Fruit fly (Drosophila melanogaster) whole organism, pupa: Measurements from ENCODE around the gene CG34043.
A peak's percentile ranks its signal among the peaks of the same experiment; 100 is the strongest.

Source experiments
- CG12605 ChIP-seq: fragments of 200-800 bp; sonication (Bioruptor generic); IDR thresholded peaks from 2 replicates; pipeline ENCODE4 v1.3.6; 2022; ENCODE audit warnings: missing biosample characterization, missing genetic modification characterization
- CG14655 ChIP-seq: fragments of 200-800 bp; sonication (Bioruptor generic); optimal IDR thresholded peaks from 3 replicates; lab custom pipeline; 2017; ENCODE audit warnings: mild to moderate bottlenecking, missing biosample characterization, missing genetic modification reagents, missing genetic modification characterization
- CG15710 ChIP-seq: fragments of 200-800 bp; sonication (Bioruptor generic); optimal IDR thresholded peaks from 2 replicates; lab custom pipeline; 2018; ENCODE audit warnings: missing biosample characterization, mild to moderate bottlenecking, missing genetic modification characterization, moderate library complexity
- CG17806 ChIP-seq: fragments of 200-800 bp; sonication (Bioruptor generic); optimal IDR thresholded peaks from 2 replicates; lab custom pipeline; 2018; ENCODE audit warnings: missing biosample characterization, mild to moderate bottlenecking, missing genetic modification characterization, moderate library complexity
- CG32121 ChIP-seq: fragments of 200-800 bp; sonication (Bioruptor generic); IDR thresholded peaks from 2 replicates; pipeline ENCODE4 v1.3.6; 2022; ENCODE audit warnings: missing biosample characterization, missing genetic modification characterization
- CG4496 ChIP-seq: fragments of 200-800 bp; sonication (Bioruptor generic); IDR thresholded peaks from 3 replicates; pipeline ENCODE4 v1.3.6; 2022; ENCODE audit warnings: missing biosample characterization, missing genetic modification characterization
- CG8301 ChIP-seq: fragments of 200-800 bp; sonication (Bioruptor generic); optimal IDR thresholded peaks from 2 replicates; lab custom pipeline; 2018; ENCODE audit warnings: missing biosample characterization, mild to moderate bottlenecking, missing genetic modification characterization
- CG9948 ChIP-seq: fragments of 200-800 bp; sonication (Bioruptor generic); optimal IDR thresholded peaks from 2 replicates; lab custom pipeline; 2018; ENCODE audit warnings: missing biosample characterization, mild to moderate bottlenecking, missing genetic modification characterization, moderate library complexity
- D1 ChIP-seq: fragments of 200-800 bp; sonication (Bioruptor generic); optimal IDR thresholded peaks from 2 replicates; lab custom pipeline; 2018; ENCODE audit warnings: missing biosample characterization, mild to moderate bottlenecking, missing genetic modification characterization, moderate library complexity
- EcR ChIP-seq: fragments of 200-800 bp; sonication (Bioruptor generic); optimal IDR thresholded peaks from 3 replicates; lab custom pipeline; 2019; ENCODE audit warnings: missing biosample characterization, missing genetic modification characterization, mild to moderate bottlenecking, moderate library complexity, missing genetic modification reagents
- Pif1A ChIP-seq: fragments of 200-800 bp; sonication (Bioruptor generic); optimal IDR thresholded peaks from 3 replicates; lab custom pipeline; 2016; ENCODE audit warnings: missing biosample characterization, missing genetic modification characterization
- Snoo ChIP-seq: fragments of 200-800 bp; sonication (Bioruptor generic); optimal IDR thresholded peaks from 3 replicates; lab custom pipeline; 2017; ENCODE audit warnings: missing biosample characterization, mild to moderate bottlenecking, missing genetic modification characterization, inconsistent platforms
- gl ChIP-seq: fragments of 200-800 bp; sonication (Bioruptor generic); optimal IDR thresholded peaks from 2 replicates; lab custom pipeline; 2018; ENCODE audit warnings: missing biosample characterization, mild to moderate bottlenecking, missing genetic modification characterization

DNA sequence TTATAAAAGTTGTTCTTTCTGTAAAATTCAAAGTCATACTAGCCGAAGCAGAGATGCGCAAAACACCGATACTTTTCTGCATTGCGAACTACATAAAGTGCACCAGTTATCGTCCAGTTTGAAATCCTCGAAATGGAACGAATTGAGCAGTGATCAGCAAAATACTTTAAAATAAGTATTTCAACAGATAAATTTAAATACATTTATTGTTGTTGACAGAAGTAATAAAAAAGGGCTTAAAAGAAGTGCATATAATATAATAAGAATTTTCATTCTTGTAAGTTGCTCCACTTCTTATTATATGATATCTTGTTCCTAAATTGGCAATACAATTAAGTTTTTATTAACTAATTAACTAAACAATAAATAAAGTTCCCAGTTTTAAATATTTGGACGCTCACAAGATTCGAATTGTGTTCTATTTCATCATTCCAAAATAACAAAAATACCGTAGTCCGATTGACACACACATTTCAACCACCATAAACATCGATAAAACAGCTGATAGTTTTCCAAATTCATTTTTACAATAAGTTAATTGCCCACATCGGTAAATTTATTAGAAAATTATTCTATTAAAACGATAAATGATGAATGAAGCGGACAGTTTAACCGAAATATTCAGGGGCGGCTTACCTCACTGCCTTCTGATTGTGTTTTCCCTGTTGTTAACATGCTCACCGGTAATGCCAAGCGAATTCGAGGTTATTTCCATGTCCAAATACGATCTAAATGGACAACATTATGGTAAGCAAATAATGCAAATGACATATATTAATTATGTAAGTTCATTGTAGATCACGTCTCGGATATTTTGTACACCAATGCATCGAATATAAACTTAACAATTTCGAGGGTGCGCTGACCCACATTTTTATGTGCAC, 33.9 kb upstream of the CG34043 start, which contains the start of the genes Usp14 and CG4972:
- no peak for TF ChIP-seq CG8301
- TF ChIP-seq Snoo (tag; lab: Kevin White, UChicago): no peak
- TF ChIP-seq EcR (GFP tag; lab: Kevin White, UChicago): peak; percentile 27
- TF ChIP-seq CG17806 (tag; lab: Kevin White, UChicago): no peak
- no peak for TF ChIP-seq gl (tag; lab: Kevin White, UChicago)
- TF ChIP-seq CG14655 (GFP tag; lab: Kevin White, UChicago): no peak
- no peak for TF ChIP-seq CG9948 (tag; lab: Kevin White, UChicago)
- no peak for TF ChIP-seq CG12605
- no peak for TF ChIP-seq D1 (tag; lab: Kevin White, UChicago)
- no peak for TF ChIP-seq CG32121 (GFP tag; lab: Robert Waterston, UW)
- TF ChIP-seq Pif1A (GFP tag; lab: Kevin White, UChicago): no peak
- no peak for TF ChIP-seq CG4496 (GFP tag; lab: Robert Waterston, UW)
- peak; percentile 24 for TF ChIP-seq CG15710
